Worm (Caenorhabditis elegans) whole organism, early embryonic: Measurements from ENCODE around the gene R04B3.1.

Source experiments
- F13C5.2 ChIP-seq: sonication (generic microtip); optimal IDR thresholded peaks from 2 replicates; lab custom pipeline; 2017; ENCODE audit warnings: mild to moderate bottlenecking, missing genetic modification characterization, inconsistent platforms, missing compliant biosample characterization
- ama-1 ChIP-seq: fragments of 150-350 bp; optimal IDR thresholded peaks from 2 replicates; lab custom pipeline; 2014
- ceh-13 ChIP-seq: fragments of 200-800 bp; sonication (Bioruptor generic); optimal IDR thresholded peaks from 2 replicates; lab custom pipeline; 2018; ENCODE audit warnings: mild to moderate bottlenecking, missing genetic modification characterization, missing compliant biosample characterization
- ceh-36 ChIP-seq: sonication (generic microtip); optimal IDR thresholded peaks from 2 replicates; lab custom pipeline; 2016; ENCODE audit warnings: missing genetic modification characterization, inconsistent platforms, missing compliant biosample characterization
- ets-7 ChIP-seq: sonication (generic microtip); optimal IDR thresholded peaks from 2 replicates; lab custom pipeline; 2016; ENCODE audit warnings: missing genotype, missing genetic modification characterization, missing compliant biosample characterization
- flt-1 ChIP-seq: fragments of 200-800 bp; sonication (Bioruptor generic); IDR thresholded peaks from 2 replicates; pipeline ENCODE4 v1.3.6; 2022; ENCODE audit warnings: missing genetic modification characterization, missing compliant biosample characterization
- hmbx-1 ChIP-seq: sonication (generic microtip); optimal IDR thresholded peaks from 2 replicates; lab custom pipeline; 2016; ENCODE audit warnings: mild to moderate bottlenecking, missing genetic modification characterization, missing compliant biosample characterization
- hmg-4 ChIP-seq: fragments of 200-800 bp; sonication (Bioruptor generic); optimal IDR thresholded peaks from 2 replicates; lab custom pipeline; 2018; ENCODE audit warnings: mild to moderate bottlenecking, missing genetic modification characterization, missing compliant biosample characterization
- pes-1 ChIP-seq: fragments of 200-800 bp; sonication (Bioruptor generic); IDR thresholded peaks from 2 replicates; pipeline ENCODE4 v1.3.6; 2022; ENCODE audit warnings: missing genetic modification reagents, missing genetic modification characterization, missing compliant biosample characterization
- sea-1 ChIP-seq: fragments of 200-800 bp; sonication (Bioruptor generic); conservative IDR thresholded peaks from 2 replicates; pipeline ENCODE4 v1.3.6; 2022; ENCODE audit warnings: missing genetic modification characterization, missing compliant biosample characterization
- tbx-37 ChIP-seq: fragments of 200-800 bp; sonication (Bioruptor generic); conservative IDR thresholded peaks from 2 replicates; pipeline ENCODE4 v1.3.6; 2022; ENCODE audit warnings: missing genetic modification reagents, missing genetic modification characterization, missing compliant biosample characterization
- tra-4 ChIP-seq: sonication (generic microtip); optimal IDR thresholded peaks from 2 replicates; lab custom pipeline; 2017; ENCODE audit warnings: missing genetic modification characterization, missing compliant biosample characterization

DNA sequence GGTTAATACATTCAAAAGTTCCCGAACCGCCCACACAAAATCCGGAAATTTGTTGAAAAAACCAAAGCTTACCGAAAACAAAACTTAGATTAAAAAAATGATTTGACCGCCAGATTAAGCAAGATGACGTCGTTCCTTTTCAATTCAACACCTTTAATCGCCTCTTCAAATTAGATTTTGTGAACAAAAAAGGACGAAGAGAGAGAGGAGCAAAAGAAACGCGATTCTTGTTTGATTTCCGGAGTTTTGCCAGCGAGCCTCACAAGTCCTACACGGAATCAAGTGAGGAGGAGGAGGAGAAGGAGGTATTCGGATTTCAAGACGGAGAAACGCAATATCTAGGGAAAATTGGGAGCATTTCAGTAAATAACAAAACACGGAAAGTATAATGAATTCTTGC is 13.7 kb downstream of the R04B3.1 start:
- TF ChIP-seq pes-1 (GFP tag; lab: Robert Waterston, UW) (no peak), ceh-36 (no peak), tbx-37 (GFP tag; lab: Robert Waterston, UW) (no peak), sea-1 (GFP tag; lab: Robert Waterston, UW) (no peak), flt-1 (GFP tag; lab: Robert Waterston, UW) (no peak), ama-1 (no peak), hmg-4 (GFP tag; lab: Kevin White, UChicago) (no peak), tra-4 (no peak), hmbx-1 (tag; lab: Kevin White, UChicago) (no peak), ets-7 (tag; lab: Kevin White, UChicago) (no peak), F13C5.2 (tag; lab: Kevin White, UChicago) (no peak), ceh-13 (no peak)
